Fruit fly (Drosophila melanogaster) whole organism, embryonic: ENCODE measurements around the gene rdhB.

Experiments used
- ATbp ChIP-seq: fragments of 200-800 bp; sonication (Bioruptor generic); optimal IDR thresholded peaks from 2 replicates; lab custom pipeline; 2017; ENCODE audit warnings: missing biosample characterization, mild to moderate bottlenecking, missing genetic modification characterization, missing genetic modification reagents
- Antp ChIP-seq: fragments of 200-800 bp; sonication (Bioruptor generic); optimal IDR thresholded peaks from 3 replicates; lab custom pipeline; 2016; ENCODE audit warnings: missing biosample characterization, missing genetic modification characterization
- BEAF-32 ChIP-seq: fragments of 200-800 bp; sonication (Bioruptor generic); optimal IDR thresholded peaks from 3 replicates; lab custom pipeline; 2017; ENCODE audit warnings: missing biosample characterization, missing genetic modification characterization, mild to moderate bottlenecking, moderate library complexity, missing genetic modification reagents
- Blimp-1 ChIP-seq: fragments of 200-800 bp; sonication (Bioruptor generic); optimal IDR thresholded peaks from 3 replicates; lab custom pipeline; 2018; ENCODE audit warnings: missing biosample characterization, missing genetic modification characterization, mild to moderate bottlenecking, moderate library complexity, missing genetic modification reagents
- CG10543 ChIP-seq: fragments of 200-800 bp; sonication (Bioruptor generic); optimal IDR thresholded peaks from 3 replicates; lab custom pipeline; 2017; ENCODE audit warnings: missing biosample characterization, mild to moderate bottlenecking, missing genetic modification characterization, moderate library complexity
- CG11723 ChIP-seq: fragments of 200-800 bp; sonication (Bioruptor generic); optimal IDR thresholded peaks from 2 replicates; lab custom pipeline; 2017; ENCODE audit warnings: missing biosample characterization, mild to moderate bottlenecking, missing genetic modification characterization
- CG12155 ChIP-seq: fragments of 200-800 bp; sonication (Bioruptor generic); optimal IDR thresholded peaks from 3 replicates; lab custom pipeline; 2016; ENCODE audit warnings: missing biosample characterization, missing genetic modification characterization
- CG12219 ChIP-seq: fragments of 200-800 bp; sonication (Bioruptor generic); optimal IDR thresholded peaks from 3 replicates; lab custom pipeline; 2018; ENCODE audit warnings: missing biosample characterization, mild to moderate bottlenecking, missing genetic modification characterization
- CG12236 ChIP-seq: fragments of 200-800 bp; sonication (Bioruptor generic); optimal IDR thresholded peaks from 2 replicates; lab custom pipeline; 2016; ENCODE audit warnings: missing biosample characterization, missing genetic modification characterization
- CG12744 ChIP-seq: fragments of 200-800 bp; sonication (Bioruptor generic); optimal IDR thresholded peaks from 2 replicates; lab custom pipeline; 2016; ENCODE audit warnings: missing biosample characterization, missing genetic modification characterization
- CG14667 ChIP-seq: fragments of 200-800 bp; sonication (Bioruptor generic); IDR thresholded peaks from 2 replicates; pipeline ENCODE4 v1.3.6; 2022; ENCODE audit warnings: missing biosample characterization, missing genetic modification characterization
- CG1602 ChIP-seq: fragments of 200-800 bp; sonication (Bioruptor generic); optimal IDR thresholded peaks from 3 replicates; lab custom pipeline; 2016; ENCODE audit warnings: missing biosample characterization, missing genetic modification characterization
- CG16813 ChIP-seq: fragments of 200-800 bp; sonication (Bioruptor generic); IDR thresholded peaks from 3 replicates; pipeline ENCODE4 v1.3.6; 2022; ENCODE audit warnings: missing biosample characterization, missing genetic modification characterization; ENCODE audit not compliant: partially characterized antibody
- CG17186 ChIP-seq: fragments of 200-800 bp; sonication (Bioruptor generic); optimal IDR thresholded peaks from 3 replicates; lab custom pipeline; 2017; ENCODE audit warnings: missing biosample characterization, missing genetic modification reagents, missing genetic modification characterization
- CG18476 ChIP-seq: fragments of 200-800 bp; sonication (Bioruptor generic); optimal IDR thresholded peaks from 2 replicates; lab custom pipeline; 2016; ENCODE audit warnings: missing biosample characterization, mild to moderate bottlenecking, missing genetic modification characterization
- CG30020 ChIP-seq: fragments of 200-800 bp; optimal IDR thresholded peaks from 2 replicates; lab custom pipeline; 2019; ENCODE audit warnings: missing biosample characterization, mild to moderate bottlenecking, missing genetic modification characterization, moderate library complexity
- CG3065 ChIP-seq: fragments of 200-800 bp; sonication (Bioruptor generic); optimal IDR thresholded peaks from 2 replicates; lab custom pipeline; 2016; ENCODE audit warnings: missing biosample characterization, missing genetic modification characterization
- CG33557 ChIP-seq: fragments of 200-800 bp; sonication (Bioruptor generic); optimal IDR thresholded peaks from 2 replicates; lab custom pipeline; 2019; ENCODE audit warnings: missing biosample characterization, mild to moderate bottlenecking, missing genetic modification characterization, moderate library complexity
- CG4404 ChIP-seq: fragments of 200-800 bp; sonication (Bioruptor generic); IDR thresholded peaks from 2 replicates; pipeline ENCODE4 v1.3.6; 2022; ENCODE audit warnings: missing biosample characterization, missing genetic modification characterization
- Gsc ChIP-seq: fragments of 200-800 bp; sonication (Bioruptor generic); IDR thresholded peaks from 2 replicates; pipeline ENCODE4 v1.3.6; 2022; ENCODE audit warnings: missing biosample characterization, missing genetic modification characterization
- H2.0 ChIP-seq: fragments of 200-800 bp; sonication (Bioruptor generic); IDR thresholded peaks from 2 replicates; pipeline ENCODE4 v1.3.6; 2022; ENCODE audit warnings: missing biosample characterization, missing genetic modification characterization
- Hand ChIP-seq: fragments of 200-800 bp; sonication (Bioruptor generic); optimal IDR thresholded peaks from 2 replicates; lab custom pipeline; 2017; ENCODE audit warnings: mild to moderate bottlenecking, missing biosample characterization, missing genetic modification reagents, missing genetic modification characterization
- HmgZ ChIP-seq: fragments of 200-800 bp; sonication (Bioruptor generic); optimal IDR thresholded peaks from 2 replicates; lab custom pipeline; 2018; ENCODE audit warnings: missing biosample characterization, mild to moderate bottlenecking, missing genetic modification characterization
- Hr78 ChIP-seq, 2 experiments: fragments of 200-800 bp in 1 of 2; fragments of >200 bp in 1 of 2; sonication (Bioruptor generic) in 1 of 2; optimal IDR thresholded peaks; 2 replicates each; lab custom pipeline; 2017 to 2019; ENCODE audit warnings: missing biosample characterization in 2 of 2, missing genetic modification characterization in 2 of 2, mild to moderate bottlenecking in 1 of 2, moderate library complexity in 1 of 2
- Lim3 ChIP-seq: fragments of 200-800 bp; sonication (Bioruptor generic); IDR thresholded peaks from 2 replicates; pipeline ENCODE4 v1.3.6; 2022; ENCODE audit warnings: missing biosample characterization, missing genetic modification characterization
- Mrtf ChIP-seq: fragments of 200-800 bp; sonication (Bioruptor generic); IDR thresholded peaks from 3 replicates; pipeline ENCODE4 v1.3.6; 2022; ENCODE audit warnings: missing biosample characterization, missing genetic modification characterization
- PHDP ChIP-seq: fragments of 200-800 bp; sonication (Bioruptor generic); optimal IDR thresholded peaks from 3 replicates; lab custom pipeline; 2018; ENCODE audit warnings: missing biosample characterization, mild to moderate bottlenecking, missing genetic modification characterization, moderate library complexity
- Pdp1 ChIP-seq, 2 experiments: fragments of 200-800 bp; sonication (Bioruptor generic); optimal IDR thresholded peaks; 3 replicates each; lab custom pipeline; 2016; ENCODE audit warnings: missing biosample characterization in 2 of 2, missing genetic modification characterization in 2 of 2, mild to moderate bottlenecking in 1 of 2, moderate library complexity in 1 of 2
- Side ChIP-seq: fragments of 200-800 bp; sonication (Bioruptor generic); optimal IDR thresholded peaks from 2 replicates; lab custom pipeline; 2016; ENCODE audit warnings: missing biosample characterization, missing genetic modification characterization
- TFAM ChIP-seq: fragments of 200-800 bp; sonication (Bioruptor generic); optimal IDR thresholded peaks from 2 replicates; lab custom pipeline; 2017; ENCODE audit warnings: missing biosample characterization, missing genetic modification characterization, inconsistent platforms
- ac ChIP-seq: fragments of 200-800 bp; sonication (Bioruptor generic); optimal IDR thresholded peaks from 3 replicates; lab custom pipeline; 2017; ENCODE audit warnings: missing biosample characterization, mild to moderate bottlenecking, missing genetic modification characterization
- br ChIP-seq: fragments of >200 bp; optimal IDR thresholded peaks from 2 replicates; lab custom pipeline; 2017
- dan ChIP-seq: fragments of 200-800 bp; sonication (Bioruptor generic); IDR thresholded peaks from 2 replicates; pipeline ENCODE4 v1.3.6; 2022; ENCODE audit warnings: missing biosample characterization, missing genetic modification characterization
- dm ChIP-seq: fragments of 200-800 bp; sonication (Bioruptor generic); optimal IDR thresholded peaks from 3 replicates; lab custom pipeline; 2016; ENCODE audit warnings: missing biosample characterization, missing genetic modification characterization
- dpn ChIP-seq, 2 experiments: fragments of 200-800 bp; sonication (Bioruptor generic); optimal IDR thresholded peaks; 3 replicates each; lab custom pipeline; 2016; ENCODE audit warnings: missing biosample characterization in 2 of 2, missing genetic modification characterization in 2 of 2
- en ChIP-seq: fragments of 200-800 bp; sonication (Bioruptor generic); optimal IDR thresholded peaks from 2 replicates; lab custom pipeline; 2016; ENCODE audit warnings: missing biosample characterization, missing genetic modification characterization
- fru ChIP-seq: fragments of >200 bp; optimal IDR thresholded peaks from 2 replicates; lab custom pipeline; 2017
- gem ChIP-seq: fragments of 200-800 bp; sonication (Bioruptor generic); optimal IDR thresholded peaks from 2 replicates; lab custom pipeline; 2019; ENCODE audit warnings: missing biosample characterization, mild to moderate bottlenecking, missing genetic modification characterization, moderate library complexity
- h ChIP-seq: fragments of >200 bp; optimal IDR thresholded peaks from 2 replicates; lab custom pipeline; 2017
- ind ChIP-seq: fragments of 200-800 bp; sonication (Bioruptor generic); optimal IDR thresholded peaks from 3 replicates; lab custom pipeline; 2016; ENCODE audit warnings: missing biosample characterization, missing genetic modification characterization
- jing ChIP-seq: fragments of 200-800 bp; sonication (Bioruptor generic); optimal IDR thresholded peaks from 2 replicates; lab custom pipeline; 2018; ENCODE audit warnings: missing biosample characterization, mild to moderate bottlenecking, missing genetic modification characterization
- ken ChIP-seq: fragments of 200-800 bp; sonication (Bioruptor generic); IDR thresholded peaks from 3 replicates; pipeline ENCODE4 v1.3.6; 2022; ENCODE audit warnings: missing biosample characterization, missing genetic modification characterization
- lov ChIP-seq, 2 experiments: fragments of 200-800 bp in 1 of 2; fragments of >200 bp in 1 of 2; sonication (Bioruptor generic) in 1 of 2; IDR thresholded peaks in 1 of 2; optimal IDR thresholded peaks in 1 of 2; 2 replicates in 1 of 2; 3 replicates in 1 of 2; pipeline versions ENCODE4 v1.3.6 to Lab custom; 2017 to 2022; ENCODE audit warnings: missing biosample characterization in 1 of 2, missing genetic modification characterization in 1 of 2
- ro ChIP-seq: fragments of 200-800 bp; sonication (Bioruptor generic); IDR thresholded peaks from 2 replicates; pipeline ENCODE4 v1.3.6; 2022; ENCODE audit warnings: missing biosample characterization, missing genetic modification characterization
- sd ChIP-seq: fragments of 200-800 bp; sonication (Bioruptor generic); optimal IDR thresholded peaks from 3 replicates; lab custom pipeline; 2018; ENCODE audit warnings: missing biosample characterization, mild to moderate bottlenecking, missing genetic modification characterization, moderate library complexity
- sens-2 ChIP-seq: fragments of 200-800 bp; sonication (Bioruptor generic); IDR thresholded peaks from 2 replicates; pipeline ENCODE4 v1.3.6; 2022; ENCODE audit warnings: missing biosample characterization, missing genetic modification characterization
- sisA ChIP-seq: fragments of 200-800 bp; sonication (Bioruptor generic); IDR thresholded peaks from 2 replicates; pipeline ENCODE4 v1.3.6; 2022; ENCODE audit warnings: missing biosample characterization, missing genetic modification characterization
- sqz ChIP-seq: fragments of 200-800 bp; sonication (Bioruptor generic); optimal IDR thresholded peaks from 3 replicates; lab custom pipeline; 2018; ENCODE audit warnings: missing biosample characterization, mild to moderate bottlenecking, missing genetic modification characterization
- tgo ChIP-seq: fragments of 200-800 bp; sonication (Bioruptor generic); IDR thresholded peaks from 3 replicates; pipeline ENCODE4 v1.3.6; 2022; ENCODE audit warnings: missing biosample characterization, missing genetic modification characterization
- zen ChIP-seq: fragments of 200-800 bp; sonication (Bioruptor generic); optimal IDR thresholded peaks from 3 replicates; lab custom pipeline; 2018; ENCODE audit warnings: missing biosample characterization, mild to moderate bottlenecking, missing genetic modification characterization, moderate library complexity
- zfh1 ChIP-seq: fragments of 200-800 bp; sonication (Bioruptor generic); IDR thresholded peaks from 3 replicates; pipeline ENCODE4 v1.3.6; 2022; ENCODE audit warnings: missing biosample characterization, missing genetic modification characterization

rdhB gene

DNA sequence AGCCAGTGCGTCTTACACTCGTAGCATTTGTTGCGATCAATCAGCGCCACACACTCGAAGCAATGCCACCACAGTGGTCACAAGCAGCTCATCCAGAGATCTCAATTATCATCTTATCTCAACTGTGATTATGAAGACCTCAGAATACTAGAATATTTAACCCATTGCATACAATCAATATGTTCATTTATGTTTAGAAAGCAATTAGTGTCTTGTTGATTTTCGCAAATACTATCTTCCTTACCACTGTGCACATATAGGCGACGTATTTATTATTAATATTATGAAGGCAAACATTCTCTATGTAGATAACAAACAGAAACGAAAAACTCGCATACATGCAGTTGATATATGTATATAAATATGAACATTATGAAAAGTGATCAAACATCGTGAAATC, 7.3 kb downstream of the rdhB start (continued):
- TF ChIP-seq Lim3: no peak
- peak; percentile 75 for TF ChIP-seq tgo (GFP tag; lab: Robert Waterston, UW)
- peak; percentile 86 for TF ChIP-seq CG33557 (GFP tag; lab: Kevin White, UChicago)
- TF ChIP-seq dpn (GFP tag; optimal IDR thresholded peaks at IDR 0.05; lab: Kevin White, UChicago): peak in 1 of 2 experiments; percentile 64
- TF ChIP-seq ro (GFP tag; lab: Robert Waterston, UW): 0 out of 2 replicates have a peak, but pooled peaks have one; percentile 40
- TF ChIP-seq Gsc: no peak
- peak; percentile 74 for TF ChIP-seq CG1602 (GFP tag; lab: Kevin White, UChicago)
- TF ChIP-seq Mrtf (GFP tag; lab: Robert Waterston, UW): peak; percentile 61; the same call in 2 of the 3 replicates
- TF ChIP-seq zfh1 (GFP tag; lab: Robert Waterston, UW): peak; percentile 80
- TF ChIP-seq CG10543: no peak
- TF ChIP-seq CG12219 (GFP tag; lab: Kevin White, UChicago): peak; percentile 44
- no peak for TF ChIP-seq BEAF-32 (GFP tag; lab: Kevin White, UChicago)
- TF ChIP-seq H2.0: peak; percentile 40; the same call in 1 of the 2 replicates
- peak in 1 of 2 experiments; percentile 34 for TF ChIP-seq Hr78 (GFP tag; optimal IDR thresholded peaks at IDR 0.05; lab: Kevin White, UChicago)
- peak; percentile 46; the same call in 1 of the 2 replicates for TF ChIP-seq sisA
- peak; percentile 48 for TF ChIP-seq CG3065
- TF ChIP-seq Side (GFP tag; lab: Kevin White, UChicago): peak; percentile 12
- TF ChIP-seq TFAM (GFP tag; lab: Kevin White, UChicago): peak; percentile 17
- TF ChIP-seq ind (GFP tag; lab: Kevin White, UChicago): peak; percentile 47
- 0 out of 2 replicates have a peak, but pooled peaks have one; percentile 17 for TF ChIP-seq CG4404 (GFP tag; lab: Robert Waterston, UW)
- peak; percentile 66 for TF ChIP-seq CG12236 (GFP tag; lab: Kevin White, UChicago)
- no peak for TF ChIP-seq fru (lab: Kevin White, UChicago)
- no peak for TF ChIP-seq sens-2 (GFP tag; lab: Robert Waterston, UW)
- TF ChIP-seq ken (GFP tag; lab: Robert Waterston, UW): peak; percentile 59; the same call in 2 of the 3 replicates
- no peak for TF ChIP-seq CG30020 (tag; lab: Kevin White, UChicago)
- TF ChIP-seq PHDP (tag; lab: Kevin White, UChicago): peak; percentile 77
- peak; percentile 36 for TF ChIP-seq CG12155 (GFP tag; lab: Kevin White, UChicago)
- no peak for TF ChIP-seq br
- no peak for TF ChIP-seq dm (GFP tag; lab: Kevin White, UChicago)
- peak; percentile 33 for TF ChIP-seq HmgZ (tag; lab: Kevin White, UChicago)
- peak; percentile 20 for TF ChIP-seq sd (tag; lab: Kevin White, UChicago)
- peak in 1 of 2 experiments; percentile 57 for TF ChIP-seq Pdp1 (GFP tag; optimal IDR thresholded peaks at IDR 0.05; lab: Kevin White, UChicago)
- peak; percentile 47 for TF ChIP-seq CG11723 (GFP tag; lab: Kevin White, UChicago)
- peak; percentile 72 for TF ChIP-seq zen (tag; lab: Kevin White, UChicago)
- TF ChIP-seq en: no peak
- peak; percentile 88 for TF ChIP-seq Blimp-1 (GFP tag; lab: Kevin White, UChicago)
- peak; percentile 82 for TF ChIP-seq gem (tag; lab: Kevin White, UChicago)
- TF ChIP-seq lov (optimal IDR thresholded peaks at IDR 0.05; lab: Kevin White, UChicago): no peak
- peak; percentile 74; the same call in 1 of the 3 replicates for TF ChIP-seq lov (GFP tag; IDR thresholded peaks at IDR 0.05; lab: Robert Waterston, UW)
- TF ChIP-seq Antp (GFP tag; lab: Kevin White, UChicago): peak; percentile 20
- TF ChIP-seq CG12744: peak; percentile 34
- TF ChIP-seq CG17186 (GFP tag; lab: Kevin White, UChicago): peak; percentile 54
- TF ChIP-seq ATbp (GFP tag; lab: Kevin White, UChicago): peak; percentile 77
- TF ChIP-seq jing (GFP tag; lab: Kevin White, UChicago): peak; percentile 23
- peak; percentile 57 for TF ChIP-seq CG14667 (GFP tag; lab: Robert Waterston, UW)
- no peak for TF ChIP-seq h (lab: Kevin White, UChicago)
- peak; percentile 36 for TF ChIP-seq sqz (GFP tag; lab: Kevin White, UChicago)
- peak; percentile 84 for TF ChIP-seq CG18476 (GFP tag; lab: Kevin White, UChicago)
- no peak for TF ChIP-seq Hand (GFP tag; lab: Kevin White, UChicago)
- TF ChIP-seq CG16813: no peak
- peak; percentile 57 for TF ChIP-seq ac (GFP tag; lab: Kevin White, UChicago)
- no peak for TF ChIP-seq dan (GFP tag; lab: Robert Waterston, UW)
